Worm (Caenorhabditis elegans) whole organism, late embryonic: ENCODE data around the gene fbxb-75.

Experiments used
- C08G9.2 ChIP-seq: sonication (generic microtip); optimal IDR thresholded peaks from 2 replicates; lab custom pipeline; 2016; ENCODE audit warnings: mild to moderate bottlenecking, missing genetic modification characterization, moderate library complexity, missing compliant biosample characterization
- F13H6.1 ChIP-seq: sonication (generic microtip); optimal IDR thresholded peaks from 2 replicates; lab custom pipeline; 2016; ENCODE audit warnings: missing genetic modification characterization, missing compliant biosample characterization
- K02D7.2 ChIP-seq: sonication (generic microtip); optimal IDR thresholded peaks from 2 replicates; lab custom pipeline; 2017; ENCODE audit warnings: mild to moderate bottlenecking, missing genetic modification characterization, missing compliant biosample characterization
- K09A11.1 ChIP-seq: sonication (generic microtip); optimal IDR thresholded peaks from 2 replicates; lab custom pipeline; 2017; ENCODE audit warnings: antibody characterized with exemption, mild to moderate bottlenecking, missing genetic modification characterization, missing compliant biosample characterization; ENCODE audit not compliant: insufficient read depth
- ceh-18 ChIP-seq: sonication (generic microtip); optimal IDR thresholded peaks from 2 replicates; lab custom pipeline; 2016; ENCODE audit warnings: missing genetic modification characterization, missing compliant biosample characterization
- ceh-19 ChIP-seq: fragments of 200-800 bp; sonication (Bioruptor generic); optimal IDR thresholded peaks from 2 replicates; lab custom pipeline; 2018; ENCODE audit warnings: mild to moderate bottlenecking, missing genetic modification characterization, missing compliant biosample characterization
- ceh-2 ChIP-seq: sonication (generic microtip); optimal IDR thresholded peaks from 2 replicates; lab custom pipeline; 2016; ENCODE audit warnings: missing genotype, missing genetic modification characterization, missing compliant biosample characterization
- ceh-22 ChIP-seq: sonication (generic microtip); optimal IDR thresholded peaks from 2 replicates; lab custom pipeline; 2017; ENCODE audit warnings: missing biosample characterization, missing genetic modification characterization
- ceh-24 ChIP-seq: sonication (generic microtip); optimal IDR thresholded peaks from 2 replicates; lab custom pipeline; 2016; ENCODE audit warnings: mild to moderate bottlenecking, missing genetic modification characterization, missing compliant biosample characterization
- ceh-30 ChIP-seq: fragments of 150-350 bp; optimal IDR thresholded peaks from 2 replicates; lab custom pipeline; 2014; ENCODE audit warnings: missing biosample characterization, missing genetic modification characterization
- ceh-31 ChIP-seq: sonication (generic microtip); optimal IDR thresholded peaks from 2 replicates; lab custom pipeline; 2016; ENCODE audit warnings: missing genetic modification characterization, missing compliant biosample characterization
- ceh-45 ChIP-seq: fragments of 200-800 bp; sonication (Bioruptor generic); IDR thresholded peaks from 2 replicates; pipeline ENCODE4 v1.3.6; 2022; ENCODE audit warnings: missing genetic modification reagents, missing genetic modification characterization, missing compliant biosample characterization
- che-1 ChIP-seq: sonication (generic microtip); optimal IDR thresholded peaks from 2 replicates; lab custom pipeline; 2016; ENCODE audit warnings: mild to moderate bottlenecking, missing genetic modification characterization, missing compliant biosample characterization
- dmd-4 ChIP-seq: sonication (generic microtip); optimal IDR thresholded peaks from 2 replicates; lab custom pipeline; 2016; ENCODE audit warnings: borderline replicate concordance, missing genetic modification characterization, missing compliant biosample characterization
- ets-4 ChIP-seq: sonication (generic microtip); optimal IDR thresholded peaks from 2 replicates; lab custom pipeline; 2016; ENCODE audit warnings: missing genetic modification characterization, missing compliant biosample characterization
- eyg-1 ChIP-seq: sonication (generic microtip); optimal IDR thresholded peaks from 2 replicates; lab custom pipeline; 2016; ENCODE audit warnings: missing genotype, missing genetic modification characterization, missing compliant biosample characterization
- fax-1 ChIP-seq: sonication (generic microtip); optimal IDR thresholded peaks from 2 replicates; lab custom pipeline; 2016; ENCODE audit warnings: missing genotype, missing genetic modification characterization, missing compliant biosample characterization
- hlh-30 ChIP-seq: sonication (generic microtip); optimal IDR thresholded peaks from 2 replicates; lab custom pipeline; 2017; ENCODE audit warnings: antibody characterized with exemption, missing genetic modification characterization, missing compliant biosample characterization; ENCODE audit not compliant: insufficient read depth
- hlh-6 ChIP-seq: sonication (generic microtip); optimal IDR thresholded peaks from 2 replicates; lab custom pipeline; 2016; ENCODE audit warnings: missing genotype, missing genetic modification characterization, missing compliant biosample characterization
- lin-11 ChIP-seq: fragments of 200-800 bp; sonication (Bioruptor generic); optimal IDR thresholded peaks from 2 replicates; lab custom pipeline; 2018; ENCODE audit warnings: mild to moderate bottlenecking, missing genetic modification characterization, missing compliant biosample characterization
- mec-3 ChIP-seq: sonication (generic microtip); optimal IDR thresholded peaks from 2 replicates; lab custom pipeline; 2016; ENCODE audit warnings: borderline replicate concordance, missing genetic modification characterization, missing compliant biosample characterization
- nhr-11 ChIP-seq: fragments of 150-350 bp; optimal IDR thresholded peaks from 2 replicates; lab custom pipeline; 2014; ENCODE audit warnings: missing biosample characterization, missing genetic modification characterization
- nhr-232 ChIP-seq: sonication (generic microtip); optimal IDR thresholded peaks from 2 replicates; lab custom pipeline; 2016; ENCODE audit warnings: missing genetic modification characterization, missing compliant biosample characterization
- pat-9 ChIP-seq: fragments of 200-800 bp; sonication (Bioruptor generic); optimal IDR thresholded peaks from 2 replicates; lab custom pipeline; 2018; ENCODE audit warnings: mild to moderate bottlenecking, missing genetic modification characterization, moderate library complexity, missing compliant biosample characterization
- pax-1 ChIP-seq: fragments of 150-350 bp; optimal IDR thresholded peaks from 2 replicates; lab custom pipeline; 2014; ENCODE audit warnings: missing biosample characterization, missing genetic modification characterization
- pqm-1 ChIP-seq: sonication (generic microtip); optimal IDR thresholded peaks from 2 replicates; lab custom pipeline; 2016; ENCODE audit warnings: missing genetic modification characterization, missing compliant biosample characterization
- rnt-1 ChIP-seq: sonication (generic microtip); optimal IDR thresholded peaks from 2 replicates; lab custom pipeline; 2016; ENCODE audit warnings: missing genetic modification characterization, missing compliant biosample characterization
- sdc-2 ChIP-seq: sonication (generic microtip); optimal IDR thresholded peaks from 2 replicates; lab custom pipeline; 2016; ENCODE audit warnings: missing genotype, missing genetic modification characterization, missing compliant biosample characterization
- sox-2 ChIP-seq: fragments of 200-800 bp; sonication (Bioruptor generic); IDR thresholded peaks from 2 replicates; pipeline ENCODE4 v1.3.6; 2022; ENCODE audit warnings: missing genetic modification reagents, missing genetic modification characterization, missing compliant biosample characterization
- tbx-2 ChIP-seq: sonication (generic microtip); optimal IDR thresholded peaks from 2 replicates; lab custom pipeline; 2016; ENCODE audit warnings: missing genetic modification characterization, missing compliant biosample characterization
- unc-3 ChIP-seq, 2 experiments: fragments of 200-800 bp in 1 of 2; sonication (Bioruptor generic) in 1 of 2; sonication (generic microtip) in 1 of 2; conservative IDR thresholded peaks in 1 of 2; optimal IDR thresholded peaks in 1 of 2; 2 replicates each; pipeline versions ENCODE4 v1.3.6 to Lab custom; 2016 to 2022; ENCODE audit warnings: missing compliant biosample characterization in 2 of 2, missing genetic modification characterization in 2 of 2, missing genetic modification reagents in 1 of 2
- unc-42 ChIP-seq: sonication (generic microtip); optimal IDR thresholded peaks from 2 replicates; lab custom pipeline; 2016; ENCODE audit warnings: missing genotype, missing genetic modification characterization, missing compliant biosample characterization
- unc-55 ChIP-seq: sonication (generic microtip); optimal IDR thresholded peaks from 2 replicates; lab custom pipeline; 2017; ENCODE audit warnings: missing biosample characterization, missing genetic modification reagents, missing genetic modification characterization
- zip-5 ChIP-seq: sonication (generic microtip); optimal IDR thresholded peaks from 2 replicates; lab custom pipeline; 2016; ENCODE audit warnings: missing genetic modification characterization, missing compliant biosample characterization
- ztf-16 ChIP-seq: sonication (generic microtip); optimal IDR thresholded peaks from 2 replicates; lab custom pipeline; 2017; ENCODE audit warnings: missing genetic modification characterization, missing compliant biosample characterization

The fbxb-75 gene

DNA sequence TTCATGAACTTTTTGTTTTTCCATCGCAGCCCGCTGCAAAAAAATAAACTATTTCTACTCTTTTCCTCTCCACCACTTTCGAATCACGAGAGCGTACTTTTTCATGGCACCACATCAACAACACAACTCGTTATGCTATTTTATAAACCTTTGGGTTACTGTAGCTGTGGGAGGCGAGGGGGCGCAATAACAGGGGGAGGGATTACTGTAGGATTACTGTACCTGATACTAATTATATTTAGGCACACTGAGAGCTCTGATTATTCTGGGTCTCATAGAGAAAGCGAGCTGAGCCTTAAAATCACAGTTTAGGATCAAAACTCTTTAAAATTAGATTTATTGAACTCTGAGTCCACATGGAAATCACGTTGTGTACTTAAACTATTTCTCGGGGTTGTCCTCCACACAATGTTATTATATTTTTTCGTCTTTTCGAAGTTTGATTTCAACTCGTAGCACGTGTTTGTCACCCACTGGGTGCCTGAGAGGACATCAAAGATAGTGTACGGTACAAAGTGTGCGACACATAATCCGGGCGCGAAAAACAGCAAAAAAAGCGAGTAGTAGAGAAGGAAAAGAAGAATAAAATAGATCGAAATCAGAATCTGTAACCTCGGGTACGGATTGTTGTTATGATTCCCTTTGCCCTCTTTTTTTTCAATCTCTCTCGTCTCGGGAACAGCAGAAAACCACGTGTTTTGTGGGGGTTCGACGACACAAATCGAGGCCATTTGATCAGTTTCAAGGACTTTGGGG, 31.6 kb upstream of the fbxb-75 start:
- no peak for TF ChIP-seq nhr-232 (tag; lab: Kevin White, UChicago)
- TF ChIP-seq hlh-30 (tag; lab: Kevin White, UChicago) = peak; percentile 8

- TF ChIP-seq F13H6.1 (tag; lab: Kevin White, UChicago) (no peak), unc-55 (GFP tag; lab: Kevin White, UChicago) (no peak), sdc-2 (tag; lab: Kevin White, UChicago) (no peak), ceh-24 (tag; lab: Kevin White, UChicago) (no peak), dmd-4 (tag; lab: Kevin White, UChicago) (no peak), pax-1 (tag; lab: Kevin White, UChicago) (no peak), K09A11.1 (tag; lab: Kevin White, UChicago) (no peak), nhr-11 (tag; lab: Kevin White, UChicago) (no peak), zip-5 (tag; lab: Kevin White, UChicago) (no peak), unc-3 (GFP tag; conservative IDR thresholded peaks at IDR 0.05; lab: Robert Waterston, UW) (no peak), unc-3 (tag; optimal IDR thresholded peaks at IDR 0.05; lab: Kevin White, UChicago) (no peak), C08G9.2 (tag; lab: Kevin White, UChicago) (peak; percentile 30), lin-11 (tag; lab: Kevin White, UChicago) (no peak), sox-2 (no peak), eyg-1 (tag; lab: Kevin White, UChicago) (no peak), pqm-1 (tag; lab: Kevin White, UChicago) (no peak), ceh-45 (GFP tag; lab: Robert Waterston, UW) (no peak), unc-42 (tag; lab: Kevin White, UChicago) (peak; percentile 21), rnt-1 (no peak), ets-4 (tag; lab: Kevin White, UChicago) (no peak), tbx-2 (no peak), ceh-31 (tag; lab: Kevin White, UChicago) (peak; percentile 23), K02D7.2 (tag; lab: Kevin White, UChicago) (no peak), ceh-30 (no peak), ztf-16 (tag; lab: Kevin White, UChicago) (no peak)
Observed at ce11 chrIV:4470885-4471772, 30.2 kb upstream of the fbxb-75 start.

- TF ChIP-seq ceh-2 (tag; lab: Kevin White, UChicago) (no peak), nhr-11 (tag; lab: Kevin White, UChicago) (no peak), ceh-22 (no peak), sox-2 (no peak), zip-5 (tag; lab: Kevin White, UChicago) (no peak), fax-1 (tag; lab: Kevin White, UChicago) (no peak), ceh-18 (tag; lab: Kevin White, UChicago) (peak; percentile 6), ceh-31 (tag; lab: Kevin White, UChicago) (peak; percentile 19), pat-9 (no peak), ceh-19 (GFP tag; lab: Kevin White, UChicago) (no peak), che-1 (tag; lab: Kevin White, UChicago) (no peak), pax-1 (tag; lab: Kevin White, UChicago) (no peak), mec-3 (tag; lab: Kevin White, UChicago) (no peak), hlh-6 (tag; lab: Kevin White, UChicago) (no peak), unc-42 (tag; lab: Kevin White, UChicago) (no peak), hlh-30 (tag; lab: Kevin White, UChicago) (peak; percentile 89), C08G9.2 (tag; lab: Kevin White, UChicago) (no peak), unc-55 (GFP tag; lab: Kevin White, UChicago) (no peak), dmd-4 (tag; lab: Kevin White, UChicago) (no peak), rnt-1 (no peak)
Observed at ce11 chrIV:4469770-4470709, 29.1 kb upstream of the fbxb-75 start.
